Fruit fly (Drosophila melanogaster): ENCODE data around the gene CG12541.
A peak's percentile ranks its signal among the peaks of the same experiment; 100 is the strongest.

The CG12541 gene

DNA sequence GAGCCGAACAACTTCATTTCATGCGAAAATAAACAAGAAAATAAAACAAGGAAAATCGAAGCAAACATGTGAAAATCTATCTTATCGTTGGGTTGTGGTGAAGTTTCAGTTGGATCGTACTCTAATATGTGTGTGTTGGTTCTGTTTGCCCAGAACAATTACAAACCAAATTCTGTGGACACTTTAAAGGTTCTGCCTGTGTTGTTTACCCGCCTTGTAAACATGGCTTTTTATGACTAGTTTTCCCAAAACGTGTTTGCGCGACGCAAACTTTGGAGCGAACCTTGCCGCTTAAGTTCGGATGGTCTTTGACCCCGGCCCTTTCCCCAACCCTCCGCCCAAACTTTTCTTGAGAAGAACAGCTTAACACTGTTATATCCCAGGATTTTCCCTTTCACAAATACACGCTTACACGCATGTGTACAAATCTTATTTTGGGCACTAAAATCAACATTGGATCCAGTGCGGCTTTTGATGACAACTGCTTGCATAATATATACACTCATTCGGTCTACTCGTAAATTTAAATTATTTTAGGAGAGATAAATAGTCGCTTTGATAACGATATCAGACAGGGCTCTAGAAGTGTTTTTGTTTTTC is 61.7 kb downstream of the CG12541 start (continued):
- peak; percentile 83 for TF ChIP-seq Hey (tag; optimal IDR thresholded peaks at IDR 0.05)
- TF ChIP-seq org-1 (GFP tag; optimal IDR thresholded peaks at IDR 0.05) = peak; percentile 92
- TF ChIP-seq Abd-B (GFP tag; optimal IDR thresholded peaks at IDR 0.05) = no peak
- peak; percentile 19 for TF ChIP-seq Deaf1 (tag; optimal IDR thresholded peaks at IDR 0.05)
- TF ChIP-seq pfk (GFP tag; optimal IDR thresholded peaks at IDR 0.05) = peak; percentile 66
- peak; percentile 63 for TF ChIP-seq pho (GFP tag; optimal IDR thresholded peaks at IDR 0.05)
- peak; percentile 87 for TF ChIP-seq Hmr (GFP tag; optimal IDR thresholded peaks at IDR 0.05)
- TF ChIP-seq CG17829 (tag; optimal IDR thresholded peaks at IDR 0.05) = peak; percentile 76
- peak; percentile 33 for TF ChIP-seq CG9797 (GFP tag; optimal IDR thresholded peaks at IDR 0.05)
- peak; percentile 68 for TF ChIP-seq jumu (GFP tag; optimal IDR thresholded peaks at IDR 0.05)
- TF ChIP-seq CG14710 (tag; optimal IDR thresholded peaks at IDR 0.05) = peak; percentile 92
- TF ChIP-seq fd96Cb (tag; optimal IDR thresholded peaks at IDR 0.05) = peak; percentile 56
- peak; percentile 42 for TF ChIP-seq CG12155 (GFP tag; optimal IDR thresholded peaks at IDR 0.05)
- TF ChIP-seq zf30C (GFP tag; optimal IDR thresholded peaks at IDR 0.05) = no peak
- peak; percentile 43; the same call in 1 of the 3 replicates for TF ChIP-seq Mrtf (GFP tag; IDR thresholded peaks at IDR 0.05)
- TF ChIP-seq CG11085 (GFP tag; IDR thresholded peaks at IDR 0.05) = peak; percentile 42; the same call in 1 of the 2 replicates
- TF ChIP-seq so (GFP tag; IDR thresholded peaks at IDR 0.05) = peak; percentile 77; the same call in 2 of the 3 replicates
- TF ChIP-seq nerfin-1 (tag; optimal IDR thresholded peaks at IDR 0.05) = peak; percentile 83
- peak; percentile 26 for TF ChIP-seq HLH54F (GFP tag; optimal IDR thresholded peaks at IDR 0.05)
- no peak for TF ChIP-seq wor (GFP tag; IDR thresholded peaks at IDR 0.05)
- peak; percentile 75 for TF ChIP-seq ewg (GFP tag; optimal IDR thresholded peaks at IDR 0.05)
- TF ChIP-seq B-H2 (GFP tag; optimal IDR thresholded peaks at IDR 0.05) = no peak
- TF ChIP-seq CG7372 (GFP tag; IDR thresholded peaks at IDR 0.05) = 0 out of 2 replicates have a peak, but pooled peaks have one; percentile 27
- TF ChIP-seq Myb (GFP tag; optimal IDR thresholded peaks at IDR 0.05) = peak; percentile 59
- peak in 1 of 2 experiments; percentile 87 for TF ChIP-seq bsh (GFP tag; optimal IDR thresholded peaks at IDR 0.05)
- no peak for TF ChIP-seq ap (GFP tag; IDR thresholded peaks at IDR 0.05)
- TF ChIP-seq Kr (GFP tag; optimal IDR thresholded peaks at IDR 0.05) = peak; percentile 99
- peak; percentile 29 for TF ChIP-seq Chrac-16 (GFP tag; optimal IDR thresholded peaks at IDR 0.05)
- TF ChIP-seq z (GFP tag; IDR thresholded peaks at IDR 0.05) = peak; percentile 72; the same call in 2 of the 3 replicates
- peak; percentile 46 for TF ChIP-seq Dad (GFP tag; optimal IDR thresholded peaks at IDR 0.05)
- TF ChIP-seq CG12219 (GFP tag; optimal IDR thresholded peaks at IDR 0.05) = peak; percentile 81
- TF ChIP-seq CG7271 (tag; optimal IDR thresholded peaks at IDR 0.05) = peak; percentile 80
- TF ChIP-seq pb (GFP tag; optimal IDR thresholded peaks at IDR 0.05) = peak; percentile 75
- peak; percentile 13 for TF ChIP-seq cg (GFP tag; optimal IDR thresholded peaks at IDR 0.05)
- TF ChIP-seq D19B (GFP tag; optimal IDR thresholded peaks at IDR 0.05) = peak; percentile 15
- TF ChIP-seq Stat92E (GFP tag; optimal IDR thresholded peaks at IDR 0.05) = peak in 1 of 3 experiments; percentile 85
- TF ChIP-seq unc-4 (GFP tag; IDR thresholded peaks at IDR 0.05; ENCODE audit: partially characterized antibody) = no peak
- TF ChIP-seq CG6683 (GFP tag; optimal IDR thresholded peaks at IDR 0.05) = peak; percentile 67
- TF ChIP-seq ems (GFP tag; optimal IDR thresholded peaks at IDR 0.05) = peak; percentile 61
- TF ChIP-seq HHEX (GFP tag; optimal IDR thresholded peaks at IDR 0.05) = peak; percentile 86
- TF ChIP-seq CG9932 (GFP tag; IDR thresholded peaks at IDR 0.05) = 0 out of 2 replicates have a peak, but pooled peaks have one; percentile 5
- TF ChIP-seq onecut (GFP tag; IDR thresholded peaks at IDR 0.05) = peak; percentile 83
- TF ChIP-seq chif (GFP tag; optimal IDR thresholded peaks at IDR 0.05) = peak; percentile 82 to 84
- TF ChIP-seq trh (GFP tag; optimal IDR thresholded peaks at IDR 0.05) = peak; percentile 83
- TF ChIP-seq CG2116 (GFP tag; optimal IDR thresholded peaks at IDR 0.05) = peak; percentile 72
- peak; percentile 69 for TF ChIP-seq NK7.1 (GFP tag; optimal IDR thresholded peaks at IDR 0.05)
- peak; percentile 96 for TF ChIP-seq fd102C (GFP tag; optimal IDR thresholded peaks at IDR 0.05)
- TF ChIP-seq jing (GFP tag; optimal IDR thresholded peaks at IDR 0.05) = peak; percentile 56
- peak; percentile 67; the same call in 1 of the 3 replicates for TF ChIP-seq CG2199 (GFP tag; IDR thresholded peaks at IDR 0.05)

All from whole organism, embryonic.